Worm (Caenorhabditis elegans): ENCODE results near the gene F54H12.10.

DNA sequence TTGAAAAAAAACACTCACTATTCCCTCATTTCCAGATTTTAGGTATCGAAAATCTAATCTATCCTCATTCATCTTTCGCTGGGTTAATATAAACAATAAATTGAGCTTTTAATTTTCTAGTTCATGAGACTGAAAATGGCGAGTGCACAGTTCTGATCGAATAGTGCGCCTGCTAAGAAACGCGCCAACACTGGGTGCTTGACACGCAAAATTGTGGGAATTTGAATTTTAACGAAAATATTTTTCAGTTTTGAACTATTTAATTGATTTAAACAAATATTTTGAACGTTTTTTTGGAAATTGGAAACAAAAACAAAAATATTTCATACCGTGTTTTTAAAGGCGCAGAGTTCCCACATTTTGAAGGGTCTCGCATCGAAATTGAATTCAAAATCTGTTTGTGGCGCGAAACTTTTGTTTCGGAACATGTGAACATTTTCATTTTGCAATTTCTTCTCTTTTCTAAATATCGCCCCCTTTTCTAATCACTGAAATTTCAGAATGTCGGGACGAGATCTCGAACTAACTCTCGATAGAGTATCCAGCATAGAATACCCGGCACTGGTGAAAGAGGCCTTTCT lies 30.1 kb downstream of the F54H12.10 start, which contains the start of the genes C29E4.13 and npp-15:
- TF ChIP-seq C17E4.6 (GFP tag; IDR thresholded peaks at IDR 0.05), result no peak
- TF ChIP-seq let-526 (GFP tag; IDR thresholded peaks at IDR 0.05), result no peak
